Worm (Caenorhabditis elegans) whole organism, late embryonic: ENCODE results near the gene F53F4.4.
A peak's percentile ranks its signal among the peaks of the same experiment; 100 is the strongest.

ENCODE experiments used
- K09A11.1 ChIP-seq: sonication (generic microtip); optimal IDR thresholded peaks from 2 replicates; lab custom pipeline; 2017; ENCODE audit warnings: antibody characterized with exemption, mild to moderate bottlenecking, missing genetic modification characterization, missing compliant biosample characterization; ENCODE audit not compliant: insufficient read depth
- ama-1 ChIP-seq: fragments of 150-350 bp; optimal IDR thresholded peaks from 2 replicates; lab custom pipeline; 2014
- ceh-14 ChIP-seq: sonication (generic microtip); optimal IDR thresholded peaks from 2 replicates; lab custom pipeline; 2016; ENCODE audit warnings: missing genotype, missing genetic modification characterization, missing compliant biosample characterization
- ceh-24 ChIP-seq: sonication (generic microtip); optimal IDR thresholded peaks from 2 replicates; lab custom pipeline; 2016; ENCODE audit warnings: mild to moderate bottlenecking, missing genetic modification characterization, missing compliant biosample characterization
- ceh-30 ChIP-seq: fragments of 150-350 bp; optimal IDR thresholded peaks from 2 replicates; lab custom pipeline; 2014; ENCODE audit warnings: missing biosample characterization, missing genetic modification characterization
- ceh-31 ChIP-seq: sonication (generic microtip); optimal IDR thresholded peaks from 2 replicates; lab custom pipeline; 2016; ENCODE audit warnings: missing genetic modification characterization, missing compliant biosample characterization
- hlh-13 ChIP-seq: fragments of 200-800 bp; sonication (Bioruptor generic); optimal IDR thresholded peaks from 2 replicates; lab custom pipeline; 2018; ENCODE audit warnings: mild to moderate bottlenecking, missing genetic modification characterization, missing compliant biosample characterization
- lim-6 ChIP-seq: sonication (generic microtip); optimal IDR thresholded peaks from 2 replicates; lab custom pipeline; 2016; ENCODE audit warnings: missing genetic modification characterization, missing compliant biosample characterization
- nhr-11 ChIP-seq: fragments of 150-350 bp; optimal IDR thresholded peaks from 2 replicates; lab custom pipeline; 2014; ENCODE audit warnings: missing biosample characterization, missing genetic modification characterization
- npax-4 ChIP-seq: sonication (generic microtip); optimal IDR thresholded peaks from 2 replicates; lab custom pipeline; 2016; ENCODE audit warnings: missing genetic modification characterization, missing compliant biosample characterization
- pros-1 ChIP-seq: fragments of 150-350 bp; optimal IDR thresholded peaks from 2 replicates; lab custom pipeline; 2014; ENCODE audit warnings: missing biosample characterization, missing genetic modification reagents, missing genetic modification characterization
- syd-9 ChIP-seq: sonication (generic microtip); optimal IDR thresholded peaks from 2 replicates; lab custom pipeline; 2016; ENCODE audit warnings: mild to moderate bottlenecking, missing genetic modification characterization, moderate library complexity, missing compliant biosample characterization
- tbx-7 ChIP-seq: sonication (generic microtip); optimal IDR thresholded peaks from 2 replicates; lab custom pipeline; 2016; ENCODE audit warnings: missing genotype, missing genetic modification characterization, missing compliant biosample characterization
- ttx-3 ChIP-seq: sonication (generic microtip); optimal IDR thresholded peaks from 2 replicates; lab custom pipeline; 2016; ENCODE audit warnings: missing genetic modification reagents, missing genetic modification characterization, missing compliant biosample characterization
- unc-3 ChIP-seq, 2 experiments: fragments of 200-800 bp in 1 of 2; sonication (Bioruptor generic) in 1 of 2; sonication (generic microtip) in 1 of 2; conservative IDR thresholded peaks in 1 of 2; optimal IDR thresholded peaks in 1 of 2; 2 replicates each; pipeline versions ENCODE4 v1.3.6 to Lab custom; 2016 to 2022; ENCODE audit warnings: missing compliant biosample characterization in 2 of 2, missing genetic modification characterization in 2 of 2, missing genetic modification reagents in 1 of 2

The F53F4.4 gene

ce11 chrV:13647185-13647584 lies 54.0 kb downstream of the F53F4.4 start:
- TF ChIP-seq K09A11.1 (tag; lab: Kevin White, UChicago) (no peak), npax-4 (tag; lab: Kevin White, UChicago) (no peak), ceh-31 (tag; lab: Kevin White, UChicago) (no peak), pros-1 (no peak), syd-9 (tag; lab: Kevin White, UChicago) (no peak), ceh-14 (no peak), ama-1 (lab: Kevin White, UChicago) (no peak), nhr-11 (tag; lab: Kevin White, UChicago) (no peak), lim-6 (no peak), ceh-30 (no peak), ttx-3 (tag; lab: Kevin White, UChicago) (no peak)
- TF ChIP-seq, all 69 proteins: peak for 0

- TF ChIP-seq ceh-24 (tag; lab: Kevin White, UChicago) (no peak), unc-3 (GFP tag; conservative IDR thresholded peaks at IDR 0.05; lab: Robert Waterston, UW) (0 out of 2 replicates have a peak, but pooled peaks have one; percentile 11), unc-3 (tag; optimal IDR thresholded peaks at IDR 0.05; lab: Kevin White, UChicago) (no peak), tbx-7 (tag; lab: Kevin White, UChicago) (no peak), hlh-13 (GFP tag; lab: Kevin White, UChicago) (no peak)
Observed at ce11 chrV:13647617-13648016, 54.4 kb downstream of the F53F4.4 start.
